Worm (Caenorhabditis elegans) whole organism, mixed stage, embryonic: ENCODE measurements around the gene K08D8.9.

Experiments used
- ceh-43 ChIP-seq: fragments of 200-800 bp; sonication (Bioruptor generic); optimal IDR thresholded peaks from 2 replicates; lab custom pipeline; 2018; ENCODE audit warnings: mild to moderate bottlenecking, missing genetic modification characterization, moderate library complexity, missing compliant biosample characterization
- ces-1 ChIP-seq: fragments of 150-350 bp; optimal IDR thresholded peaks from 2 replicates; lab custom pipeline; 2014; ENCODE audit warnings: missing biosample characterization, missing genetic modification reagents, missing genetic modification characterization
- cnd-1 ChIP-seq: fragments of 200-800 bp; sonication (Bioruptor generic); optimal IDR thresholded peaks from 2 replicates; lab custom pipeline; 2018; ENCODE audit warnings: mild to moderate bottlenecking, missing genetic modification characterization, missing compliant biosample characterization
- elt-1 ChIP-seq: sonication (generic microtip); optimal IDR thresholded peaks from 2 replicates; lab custom pipeline; 2017; ENCODE audit warnings: missing genetic modification characterization, mild to moderate bottlenecking, missing compliant biosample characterization, antibody characterized with exemption, moderate library complexity, borderline replicate concordance; ENCODE audit not compliant: insufficient read depth
- ham-2 ChIP-seq: fragments of 200-800 bp; sonication (Bioruptor generic); optimal IDR thresholded peaks from 2 replicates; lab custom pipeline; 2018; ENCODE audit warnings: mild to moderate bottlenecking, missing genetic modification characterization, missing compliant biosample characterization
- lin-13 ChIP-seq: fragments of 150-350 bp; optimal IDR thresholded peaks from 2 replicates; lab custom pipeline; 2014; ENCODE audit warnings: missing biosample characterization, missing genetic modification characterization
- mep-1 ChIP-seq: fragments of 150-350 bp; optimal IDR thresholded peaks from 2 replicates; lab custom pipeline; 2017; ENCODE audit warnings: missing biosample characterization, missing genetic modification reagents, missing genetic modification characterization, inconsistent platforms
- nhr-237 ChIP-seq: fragments of 150-350 bp; optimal IDR thresholded peaks from 2 replicates; lab custom pipeline; 2014; ENCODE audit warnings: missing biosample characterization, missing genetic modification characterization
- pha-4 ChIP-seq: fragments of 150-350 bp; optimal IDR thresholded peaks from 2 replicates; lab custom pipeline; 2018; ENCODE audit warnings: missing biosample characterization, missing genetic modification reagents, missing genetic modification characterization
- snpc-4 ChIP-seq: fragments of 150-350 bp; optimal IDR thresholded peaks from 2 replicates; lab custom pipeline; 2014; ENCODE audit warnings: missing biosample characterization, missing genetic modification characterization
- unc-62 ChIP-seq: fragments of 150-350 bp; optimal IDR thresholded peaks from 2 replicates; lab custom pipeline; 2014; ENCODE audit warnings: missing biosample characterization, missing genetic modification reagents, missing genetic modification characterization

- no peak for TF ChIP-seq snpc-4 (tag; lab: Kevin White, UChicago)
- TF ChIP-seq ham-2 (GFP tag; lab: Kevin White, UChicago), result no peak
- TF ChIP-seq lin-13 (tag; lab: Kevin White, UChicago), result no peak
- no peak for TF ChIP-seq ces-1 (GFP tag; lab: Kevin White, UChicago)
- no peak for TF ChIP-seq elt-1
- TF ChIP-seq nhr-237 (tag; lab: Kevin White, UChicago), result no peak
- no peak for TF ChIP-seq cnd-1 (tag; lab: Kevin White, UChicago)
- TF ChIP-seq ceh-43 (GFP tag; lab: Kevin White, UChicago), result no peak
- no peak for TF ChIP-seq mep-1 (tag; lab: Kevin White, UChicago)
- no peak for TF ChIP-seq unc-62 (GFP tag; lab: Kevin White, UChicago)
- no peak for TF ChIP-seq pha-4 (tag; lab: Kevin White, UChicago)
Measured at ce11 chrIV:12906529-12906928, 7.0 kb downstream of the K08D8.9 start, which contains the start of gene K08D8.3.
